Worm (Caenorhabditis elegans) whole organism, L2 larva: Measurements from ENCODE around the gene C16A11.2.

Experiments used
- C34F6.9 ChIP-seq: fragments of 150-350 bp; optimal IDR thresholded peaks from 2 replicates; lab custom pipeline; 2014; ENCODE audit warnings: missing biosample characterization, missing genetic modification characterization
- F13H6.1 ChIP-seq: sonication (generic microtip); optimal IDR thresholded peaks from 2 replicates; lab custom pipeline; 2016; ENCODE audit warnings: missing genetic modification characterization, missing compliant biosample characterization
- R02D3.7 ChIP-seq: fragments of 150-350 bp; optimal IDR thresholded peaks from 2 replicates; lab custom pipeline; 2014; ENCODE audit warnings: missing biosample characterization, missing genetic modification characterization
- Y55F3AM.14 ChIP-seq: fragments of 200-800 bp; sonication (Bioruptor generic); optimal IDR thresholded peaks from 2 replicates; lab custom pipeline; 2018; ENCODE audit warnings: mild to moderate bottlenecking, missing genetic modification characterization, missing compliant biosample characterization
- ZK546.5 ChIP-seq: sonication (generic microtip); optimal IDR thresholded peaks from 2 replicates; lab custom pipeline; 2017; ENCODE audit warnings: missing biosample characterization, missing genetic modification characterization
- alr-1 ChIP-seq: fragments of 150-350 bp; optimal IDR thresholded peaks from 2 replicates; lab custom pipeline; 2014; ENCODE audit warnings: missing biosample characterization, missing genetic modification characterization
- ama-1 ChIP-seq: fragments of 150-350 bp; optimal IDR thresholded peaks from 2 replicates; lab custom pipeline; 2018; ENCODE audit warnings: inconsistent platforms
- blmp-1 ChIP-seq: sonication (generic microtip); optimal IDR thresholded peaks from 2 replicates; lab custom pipeline; 2017; ENCODE audit warnings: missing genetic modification characterization, mild to moderate bottlenecking, missing compliant biosample characterization, antibody characterized with exemption, moderate library complexity; ENCODE audit not compliant: insufficient read depth
- ceh-16 ChIP-seq: fragments of 150-350 bp; optimal IDR thresholded peaks from 2 replicates; lab custom pipeline; 2014; ENCODE audit warnings: missing biosample characterization, missing genetic modification characterization
- crh-2 ChIP-seq: sonication (generic microtip); optimal IDR thresholded peaks from 2 replicates; lab custom pipeline; 2017; ENCODE audit warnings: missing biosample characterization, missing genetic modification characterization
- egl-27 ChIP-seq: sonication (generic microtip); optimal IDR thresholded peaks from 3 replicates; lab custom pipeline; 2017; ENCODE audit warnings: missing biosample characterization, missing genetic modification reagents, missing genetic modification characterization
- elt-1 ChIP-seq: fragments of 150-350 bp; optimal IDR thresholded peaks from 2 replicates; lab custom pipeline; 2014; ENCODE audit warnings: missing biosample characterization, missing genetic modification characterization
- elt-3 ChIP-seq: sonication (generic microtip); optimal IDR thresholded peaks from 2 replicates; lab custom pipeline; 2017; ENCODE audit warnings: missing biosample characterization, missing genetic modification characterization
- gmeb-1 ChIP-seq: fragments of 150-350 bp; optimal IDR thresholded peaks from 2 replicates; lab custom pipeline; 2014; ENCODE audit warnings: missing biosample characterization, missing genetic modification characterization
- lin-11 ChIP-seq: fragments of 150-350 bp; sonication (generic microtip); optimal IDR thresholded peaks from 2 replicates; lab custom pipeline; 2014; ENCODE audit warnings: missing biosample characterization, missing genetic modification characterization, inconsistent platforms, mixed read lengths
- lin-13 ChIP-seq: fragments of 150-350 bp; optimal IDR thresholded peaks from 2 replicates; lab custom pipeline; 2014; ENCODE audit warnings: missing biosample characterization, missing genetic modification reagents, missing genetic modification characterization
- lsy-2 ChIP-seq, 2 experiments: fragments of 150-350 bp in 1 of 2; sonication (generic microtip) in 1 of 2; optimal IDR thresholded peaks; 2 replicates each; lab custom pipeline; 2014 to 2017; ENCODE audit warnings: missing biosample characterization in 2 of 2, missing genetic modification characterization in 2 of 2
- mbf-1 ChIP-seq: sonication (generic microtip); optimal IDR thresholded peaks from 2 replicates; lab custom pipeline; 2017; ENCODE audit warnings: missing biosample characterization, missing genetic modification characterization
- mdl-1 ChIP-seq, 2 experiments: fragments of 150-350 bp in 1 of 2; sonication (generic microtip) in 1 of 2; optimal IDR thresholded peaks; 2 replicates each; lab custom pipeline; 2017; ENCODE audit warnings: missing biosample characterization in 2 of 2, missing genetic modification characterization in 2 of 2
- nhr-10 ChIP-seq: sonication (generic microtip); optimal IDR thresholded peaks from 2 replicates; lab custom pipeline; 2017; ENCODE audit warnings: missing biosample characterization, missing genetic modification characterization
- nhr-12 ChIP-seq: fragments of 150-350 bp; optimal IDR thresholded peaks from 2 replicates; lab custom pipeline; 2014; ENCODE audit warnings: missing biosample characterization, missing genetic modification characterization
- nhr-129 ChIP-seq: fragments of 150-350 bp; optimal IDR thresholded peaks from 2 replicates; lab custom pipeline; 2014; ENCODE audit warnings: missing biosample characterization, missing genetic modification characterization
- nhr-21 ChIP-seq: fragments of 150-350 bp; optimal IDR thresholded peaks from 2 replicates; lab custom pipeline; 2014; ENCODE audit warnings: missing biosample characterization, missing genetic modification characterization
- nhr-23 ChIP-seq: fragments of 150-350 bp; optimal IDR thresholded peaks from 2 replicates; lab custom pipeline; 2014; ENCODE audit warnings: missing biosample characterization, missing genetic modification reagents, missing genetic modification characterization
- nhr-237 ChIP-seq: fragments of 150-350 bp; optimal IDR thresholded peaks from 2 replicates; lab custom pipeline; 2014; ENCODE audit warnings: missing biosample characterization, missing genetic modification characterization
- nhr-25 ChIP-seq: fragments of 150-350 bp; sonication (generic microtip); optimal IDR thresholded peaks from 3 replicates; lab custom pipeline; 2014; ENCODE audit warnings: missing biosample characterization, missing genetic modification characterization
- nhr-77 ChIP-seq: fragments of 150-350 bp; optimal IDR thresholded peaks from 2 replicates; lab custom pipeline; 2014; ENCODE audit warnings: missing biosample characterization, missing genetic modification characterization
- peb-1 ChIP-seq: fragments of 150-350 bp; optimal IDR thresholded peaks from 2 replicates; lab custom pipeline; 2014; ENCODE audit warnings: missing biosample characterization, missing genetic modification characterization
- sem-4 ChIP-seq: fragments of 150-350 bp; optimal IDR thresholded peaks from 2 replicates; lab custom pipeline; 2014; ENCODE audit warnings: missing biosample characterization, missing genetic modification reagents, missing genetic modification characterization
- sma-9 ChIP-seq, 2 experiments: fragments of 150-350 bp in 1 of 2; sonication (generic microtip) in 1 of 2; optimal IDR thresholded peaks; 2 replicates each; lab custom pipeline; 2014 to 2016; ENCODE audit warnings: missing genetic modification characterization in 2 of 2, mild to moderate bottlenecking in 1 of 2, missing biosample characterization in 1 of 2, missing compliant biosample characterization in 1 of 2, missing genetic modification reagents in 1 of 2, moderate library complexity in 1 of 2
- unc-39 ChIP-seq: fragments of 150-350 bp; optimal IDR thresholded peaks from 2 replicates; lab custom pipeline; 2014; ENCODE audit warnings: missing biosample characterization, missing genetic modification characterization
- unc-62 ChIP-seq: fragments of 150-350 bp; optimal IDR thresholded peaks from 2 replicates; lab custom pipeline; 2014; ENCODE audit warnings: missing biosample characterization, missing genetic modification reagents, missing genetic modification characterization
- zag-1 ChIP-seq: fragments of 150-350 bp; optimal IDR thresholded peaks from 2 replicates; lab custom pipeline; 2014; ENCODE audit warnings: missing biosample characterization, missing genetic modification characterization
- ztf-1 ChIP-seq: fragments of 200-800 bp; sonication (Bioruptor generic); conservative IDR thresholded peaks from 2 replicates; pipeline ENCODE4 v1.3.6; 2022; ENCODE audit warnings: missing genetic modification characterization, missing compliant biosample characterization
- ztf-11 ChIP-seq: sonication (generic microtip); optimal IDR thresholded peaks from 2 replicates; lab custom pipeline; 2017; ENCODE audit warnings: missing biosample characterization, missing genetic modification characterization
- ztf-4 ChIP-seq: fragments of 150-350 bp; optimal IDR thresholded peaks from 2 replicates; lab custom pipeline; 2014; ENCODE audit warnings: missing biosample characterization, missing genetic modification characterization

Gene C16A11.2

ce11 chrII:4222983-4223382 is 15.0 kb upstream of the C16A11.2 start, which contains the start of gene C16A11.5:
Gene C16A11.5 (plus strand): TSS chrII:4223305.
- no peak for TF ChIP-seq elt-3 (tag; lab: Kevin White, UChicago)
- TF ChIP-seq ama-1: no peak
- TF ChIP-seq zag-1 (tag; lab: Kevin White, UChicago): no peak
- no peak for TF ChIP-seq peb-1
- no peak for TF ChIP-seq crh-2
- no peak for TF ChIP-seq nhr-12 (tag; lab: Kevin White, UChicago)
- no peak for TF ChIP-seq sma-9 (GFP tag; optimal IDR thresholded peaks at IDR 0.05; lab: Kevin White, UChicago)
- TF ChIP-seq sma-9 (tag; optimal IDR thresholded peaks at IDR 0.05; lab: Kevin White, UChicago): no peak
- no peak for TF ChIP-seq nhr-77 (tag; lab: Kevin White, UChicago)
- no peak for TF ChIP-seq lsy-2 (tag; optimal IDR thresholded peaks at IDR 0.05; lab: Kevin White, UChicago)
- TF ChIP-seq R02D3.7 (tag; lab: Kevin White, UChicago): no peak
- TF ChIP-seq egl-27: no peak
- TF ChIP-seq C34F6.9 (tag; lab: Kevin White, UChicago): no peak
- TF ChIP-seq unc-39 (tag; lab: Kevin White, UChicago): no peak
- TF ChIP-seq Y55F3AM.14: no peak
- no peak for TF ChIP-seq ztf-11 (tag; lab: Kevin White, UChicago)
- TF ChIP-seq ZK546.5 (tag; lab: Kevin White, UChicago): no peak

- TF ChIP-seq nhr-23 (tag; lab: Kevin White, UChicago) (no peak), mdl-1 (tag; optimal IDR thresholded peaks at IDR 0.05; lab: Kevin White, UChicago) (no peak), sma-9 (GFP tag; optimal IDR thresholded peaks at IDR 0.05; lab: Kevin White, UChicago) (no peak), sma-9 (tag; optimal IDR thresholded peaks at IDR 0.05; lab: Kevin White, UChicago) (no peak), unc-39 (tag; lab: Kevin White, UChicago) (no peak), nhr-12 (tag; lab: Kevin White, UChicago) (no peak), elt-1 (tag; lab: Kevin White, UChicago) (no peak), ztf-1 (GFP tag; lab: Robert Waterston, UW) (no peak), lin-11 (tag; lab: Kevin White, UChicago) (no peak), lin-13 (GFP tag; lab: Kevin White, UChicago) (no peak), ztf-4 (tag; lab: Kevin White, UChicago) (no peak), gmeb-1 (tag; lab: Kevin White, UChicago) (no peak), nhr-21 (tag; lab: Kevin White, UChicago) (no peak), sem-4 (tag; lab: Kevin White, UChicago) (no peak), F13H6.1 (no peak), nhr-237 (no peak), R02D3.7 (tag; lab: Kevin White, UChicago) (no peak), C34F6.9 (tag; lab: Kevin White, UChicago) (no peak)
- TF ChIP-seq, all 48 proteins: peak for 0
Measured at ce11 chrII:4226598-4227096, 11.4 kb upstream of the C16A11.2 start, which contains the start of gene C16A11.4. Gene C16A11.4 (plus strand): TSS chrII:4227046.

- no peak for TF ChIP-seq alr-1
- TF ChIP-seq nhr-10: no peak
- no peak for TF ChIP-seq nhr-129 (tag; lab: Kevin White, UChicago)
- no peak for TF ChIP-seq egl-27
- no peak for TF ChIP-seq ama-1
Measured at ce11 chrII:4228112-4228770, 9.8 kb upstream of the C16A11.2 start.

ce11 chrII:4229106-4229708 is 8.8 kb upstream of the C16A11.2 start, which contains the start of gene C16A11.3:
Gene C16A11.3 (plus strand): TSS chrII:4229545.
- TF ChIP-seq blmp-1 (tag; lab: Kevin White, UChicago): no peak
- no peak for TF ChIP-seq lin-13 (GFP tag; lab: Kevin White, UChicago)
- TF ChIP-seq ZK546.5 (tag; lab: Kevin White, UChicago): no peak
- TF ChIP-seq nhr-12 (tag; lab: Kevin White, UChicago): no peak
- no peak for TF ChIP-seq lin-11 (tag; lab: Kevin White, UChicago)
- no peak for TF ChIP-seq mbf-1 (tag; lab: Kevin White, UChicago)
- TF ChIP-seq nhr-237: no peak
- no peak for TF ChIP-seq ceh-16 (tag; lab: Kevin White, UChicago)
- no peak for TF ChIP-seq nhr-25 (tag; lab: Kevin White, UChicago)
- TF ChIP-seq alr-1: no peak
- no peak for TF ChIP-seq unc-62 (GFP tag; lab: Kevin White, UChicago)
